Worm (Caenorhabditis elegans) whole organism, young adult: ENCODE data around the gene srbc-58.

ENCODE experiments used
- C06A6.2 ChIP-seq: fragments of 200-800 bp; sonication (Bioruptor generic); conservative IDR thresholded peaks from 2 replicates; pipeline ENCODE4 v1.3.6; 2022; ENCODE audit warnings: missing genetic modification characterization, missing compliant biosample characterization
- D2030.7 ChIP-seq: fragments of 200-800 bp; sonication (Bioruptor generic); IDR thresholded peaks from 2 replicates; pipeline ENCODE4 v1.3.6; 2022; ENCODE audit warnings: missing genetic modification reagents, missing genetic modification characterization, missing compliant biosample characterization
- ama-1 ChIP-seq, 3 experiments: fragments of 150-350 bp in 1 of 3; sonication (generic microtip) in 2 of 3; optimal IDR thresholded peaks; 2 replicates each; lab custom pipeline; 2014 to 2018; ENCODE audit warnings: missing biosample characterization in 2 of 3, missing genetic modification characterization in 2 of 3, missing genetic modification reagents in 2 of 3
- bed-1 ChIP-seq: fragments of 200-800 bp; sonication (Bioruptor generic); IDR thresholded peaks from 2 replicates; pipeline ENCODE4 v1.3.6; 2022; ENCODE audit warnings: missing genetic modification reagents, missing genetic modification characterization, missing compliant biosample characterization
- lin-26 ChIP-seq: fragments of 200-800 bp; sonication (Bioruptor generic); IDR thresholded peaks from 2 replicates; pipeline ENCODE4 v1.3.6; 2022; ENCODE audit warnings: missing genetic modification reagents, missing genetic modification characterization, missing compliant biosample characterization
- snpc-1.1 ChIP-seq: sonication (generic microtip); optimal IDR thresholded peaks from 2 replicates; lab custom pipeline; 2017; ENCODE audit warnings: missing genetic modification characterization, mild to moderate bottlenecking, missing compliant biosample characterization, antibody characterized with exemption, moderate library complexity, missing genotype, missing genetic modification reagents; ENCODE audit not compliant: insufficient read depth

ce11 chrV:726573-727483, 48.0 kb upstream of the srbc-58 start:
- TF ChIP-seq bed-1 (GFP tag; lab: Robert Waterston, UW) (no peak), C06A6.2 (GFP tag; lab: Robert Waterston, UW) (no peak), D2030.7 (GFP tag; lab: Robert Waterston, UW) (no peak), lin-26 (GFP tag; lab: Robert Waterston, UW) (no peak), snpc-1.1 (no peak), ama-1 (optimal IDR thresholded peaks at IDR 0.05; lab: Kevin White, UChicago) (peak; percentile 38), ama-1 (GFP tag; optimal IDR thresholded peaks at IDR 0.05; lab: Kevin White, UChicago) (no peak)
